Worm (Caenorhabditis elegans) whole organism, young adult: Measurements from ENCODE around the gene Y12A6A.1.

Source experiments
- B0336.3 ChIP-seq: fragments of 200-800 bp; sonication (Bioruptor generic); IDR thresholded peaks from 2 replicates; pipeline ENCODE4 v1.3.6; 2022; ENCODE audit warnings: missing genetic modification characterization, missing compliant biosample characterization
- F57C9.4 ChIP-seq: sonication (generic microtip); optimal IDR thresholded peaks from 2 replicates; lab custom pipeline; 2017; ENCODE audit warnings: mild to moderate bottlenecking, missing genetic modification characterization, missing compliant biosample characterization
- dpl-1 ChIP-seq: fragments of 150-350 bp; optimal IDR thresholded peaks from 2 replicates; lab custom pipeline; 2014; ENCODE audit warnings: missing biosample characterization, missing genetic modification reagents, missing genetic modification characterization
- him-1 ChIP-seq: sonication (generic microtip); optimal IDR thresholded peaks from 2 replicates; lab custom pipeline; 2016; ENCODE audit warnings: missing genotype, missing genetic modification reagents, missing genetic modification characterization, missing compliant biosample characterization
- let-607 ChIP-seq, 2 experiments: fragments of 200-800 bp in 1 of 2; sonication (Bioruptor generic) in 1 of 2; sonication (generic microtip) in 1 of 2; optimal IDR thresholded peaks; 2 replicates each; lab custom pipeline; 2016 to 2018; ENCODE audit warnings: mild to moderate bottlenecking in 2 of 2, missing compliant biosample characterization in 2 of 2, missing genetic modification characterization in 2 of 2, moderate library complexity in 2 of 2, missing genotype in 1 of 2
- sea-2 ChIP-seq: fragments of 200-800 bp; sonication (Bioruptor generic); IDR thresholded peaks from 2 replicates; pipeline ENCODE4 v1.3.6; 2022; ENCODE audit warnings: missing genetic modification characterization, missing compliant biosample characterization

DNA sequence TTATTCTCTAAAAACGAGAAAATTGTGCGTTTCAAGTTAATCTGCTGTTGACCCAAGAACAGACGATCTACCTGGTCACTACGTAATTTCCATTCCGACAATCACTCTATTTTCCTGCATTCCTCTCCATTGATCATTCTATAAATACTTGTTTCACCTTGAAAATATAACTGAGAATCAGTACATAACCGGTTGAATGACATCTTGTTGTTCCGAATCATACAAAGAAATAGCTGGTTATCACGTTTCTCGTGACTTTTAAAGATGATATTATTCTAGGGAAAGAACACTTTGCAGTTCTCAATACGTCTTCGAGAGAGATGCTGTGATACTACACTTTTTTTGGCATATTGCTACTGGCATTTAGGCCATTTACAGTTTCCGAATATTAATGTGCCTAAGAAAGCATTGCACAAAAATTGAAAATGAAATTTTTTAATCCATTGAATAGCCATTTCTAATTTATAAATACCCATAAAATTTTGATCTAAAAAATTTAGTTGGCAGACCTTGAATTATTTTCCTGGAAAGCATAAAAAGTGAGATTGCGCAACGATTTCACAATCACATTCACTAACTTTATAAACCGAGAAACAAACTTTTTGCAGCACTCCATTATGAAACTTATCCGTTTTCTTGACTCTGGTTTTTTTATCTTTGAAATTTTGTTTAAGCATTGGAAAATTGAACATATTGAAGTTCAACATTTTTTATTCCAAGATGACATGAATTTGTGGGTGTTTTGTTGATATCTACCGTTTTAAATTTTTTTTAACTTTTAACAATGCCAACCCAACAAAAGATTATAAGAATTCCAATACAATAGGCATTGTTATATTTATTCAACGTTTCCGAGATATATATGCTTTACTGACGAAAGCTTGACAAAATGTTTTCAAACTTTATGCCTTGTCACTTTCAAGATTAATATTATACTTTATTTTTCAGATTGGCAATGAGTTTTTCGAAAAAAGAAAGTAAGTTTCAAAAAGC is 42.4 kb upstream of the Y12A6A.1 start, which contains the start of gene C04A11.5:
- TF ChIP-seq let-607 (tag; optimal IDR thresholded peaks at IDR 0.05; lab: Kevin White, UChicago) (no peak), dpl-1 (no peak), sea-2 (no peak), him-1 (no peak), B0336.3 (GFP tag; lab: Robert Waterston, UW) (no peak), F57C9.4 (no peak)
